Fruit fly (Drosophila melanogaster): ENCODE measurements around the gene CG12746.
A peak's percentile ranks its signal among the peaks of the same experiment; 100 is the strongest.

The CG12746 gene

DNA sequence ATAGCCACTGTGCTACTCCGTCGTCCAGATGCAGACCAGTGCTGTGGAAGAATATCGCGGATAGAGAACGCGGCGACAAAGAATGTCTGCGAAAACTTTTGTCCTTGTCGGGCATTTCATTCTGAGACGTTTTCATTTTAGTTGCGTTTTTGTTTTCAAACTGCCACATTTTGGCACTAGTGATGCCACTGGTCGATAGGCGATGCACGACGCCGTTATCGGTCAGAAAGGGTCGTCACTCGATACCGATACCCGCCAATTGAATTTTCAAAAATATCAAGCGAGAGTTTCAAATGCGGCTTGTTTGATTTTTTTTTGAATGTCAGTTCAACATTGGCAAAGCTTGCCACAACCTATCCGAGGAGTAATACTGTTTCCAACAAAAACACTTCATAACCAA lies 14.2 kb upstream of the CG12746 start (continued):
- no peak for TF ChIP-seq CG2120 (GFP tag; optimal IDR thresholded peaks at IDR 0.05)
- no peak for TF ChIP-seq CG2129 (GFP tag; IDR thresholded peaks at IDR 0.05; ENCODE audit: partially characterized antibody)
- no peak for TF ChIP-seq HmgD (GFP tag; optimal IDR thresholded peaks at IDR 0.05)
- TF ChIP-seq CG9876 (GFP tag; optimal IDR thresholded peaks at IDR 0.05): no peak
- TF ChIP-seq Dll (GFP tag; IDR thresholded peaks at IDR 0.05; ENCODE audit: partially characterized antibody): peak; percentile 72
- TF ChIP-seq CG11456 (GFP tag; IDR thresholded peaks at IDR 0.05): no peak
- TF ChIP-seq z (GFP tag; IDR thresholded peaks at IDR 0.05): no peak
- no peak for TF ChIP-seq Ssrp (tag; optimal IDR thresholded peaks at IDR 0.05)
- TF ChIP-seq Mes4 (GFP tag; optimal IDR thresholded peaks at IDR 0.05): no peak
- TF ChIP-seq PHDP (tag; optimal IDR thresholded peaks at IDR 0.05): no peak
- no peak for TF ChIP-seq Oli (tag; optimal IDR thresholded peaks at IDR 0.05)
- TF ChIP-seq crp (GFP tag; optimal IDR thresholded peaks at IDR 0.05): no peak
- peak; percentile 46; the same call in 1 of the 2 replicates for TF ChIP-seq CG42726 (GFP tag; IDR thresholded peaks at IDR 0.05; ENCODE audit: partially characterized antibody)
- no peak for TF ChIP-seq CG18011 (GFP tag; optimal IDR thresholded peaks at IDR 0.05)
- peak; percentile 81 for TF ChIP-seq Sry-δ (GFP tag; optimal IDR thresholded peaks at IDR 0.05)
- no peak for TF ChIP-seq CG10979 (tag; optimal IDR thresholded peaks at IDR 0.05)
- TF ChIP-seq CG10366 (GFP tag; IDR thresholded peaks at IDR 0.05): no peak
- 0 out of 3 replicates have a peak, but pooled peaks have one; percentile 45 for TF ChIP-seq CG2199 (GFP tag; IDR thresholded peaks at IDR 0.05)
- TF ChIP-seq ara (GFP tag; IDR thresholded peaks at IDR 0.05): no peak
- no peak for TF ChIP-seq CG17385 (GFP tag; optimal IDR thresholded peaks at IDR 0.05)
- TF ChIP-seq Nf-YA (GFP tag; IDR thresholded peaks at IDR 0.05): no peak
- no peak for TF ChIP-seq CG5245 (GFP tag; optimal IDR thresholded peaks at IDR 0.05)
- TF ChIP-seq Xrp1 (GFP tag; IDR thresholded peaks at IDR 0.05): no peak
- no peak for TF ChIP-seq vfl (GFP tag; optimal IDR thresholded peaks at IDR 0.05)
- no peak for TF ChIP-seq pan (optimal IDR thresholded peaks at IDR 0.05)
- TF ChIP-seq pan (GFP tag; optimal IDR thresholded peaks at IDR 0.05 in 1 of 2, IDR thresholded peaks at IDR 0.05 in 1 of 2): no peak
- TF ChIP-seq tna (GFP tag; IDR thresholded peaks at IDR 0.05; ENCODE audit: partially characterized antibody): peak; percentile 63
- TF ChIP-seq CG9817 (tag; optimal IDR thresholded peaks at IDR 0.05): no peak
- TF ChIP-seq Eip74EF (GFP tag; optimal IDR thresholded peaks at IDR 0.05): no peak
- TF ChIP-seq ab (GFP tag; optimal IDR thresholded peaks at IDR 0.05): no peak
- TF ChIP-seq h (optimal IDR thresholded peaks at IDR 0.05): no peak
- peak; percentile 78 for TF ChIP-seq CG13287 (GFP tag; IDR thresholded peaks at IDR 0.05; ENCODE audit: partially characterized antibody)
- TF ChIP-seq jigr1 (GFP tag; IDR thresholded peaks at IDR 0.05): no peak
- TF ChIP-seq Max (GFP tag; optimal IDR thresholded peaks at IDR 0.05): no peak
- no peak for TF ChIP-seq Antp (GFP tag; optimal IDR thresholded peaks at IDR 0.05)
- no peak for TF ChIP-seq cwo (GFP tag; optimal IDR thresholded peaks at IDR 0.05)
- no peak for TF ChIP-seq CG8281 (tag; optimal IDR thresholded peaks at IDR 0.05)
- peak; percentile 54; the same call in 1 of the 3 replicates for TF ChIP-seq CG7963 (GFP tag; IDR thresholded peaks at IDR 0.05; ENCODE audit: partially characterized antibody)
- TF ChIP-seq gsb-n (tag; optimal IDR thresholded peaks at IDR 0.05): no peak
- no peak for TF ChIP-seq fd64A (GFP tag; optimal IDR thresholded peaks at IDR 0.05)
- no peak for TF ChIP-seq NFAT (GFP tag; IDR thresholded peaks at IDR 0.05)
- no peak for TF ChIP-seq Ada2b (GFP tag; IDR thresholded peaks at IDR 0.05)
- TF ChIP-seq trh (GFP tag; optimal IDR thresholded peaks at IDR 0.05): no peak
- no peak for TF ChIP-seq CG8359 (GFP tag; optimal IDR thresholded peaks at IDR 0.05; ENCODE audit: borderline replicate concordance)
- no peak for TF ChIP-seq CG10462 (GFP tag; optimal IDR thresholded peaks at IDR 0.05)
- TF ChIP-seq ewg (GFP tag; optimal IDR thresholded peaks at IDR 0.05): no peak
- no peak for TF ChIP-seq CG3065 (GFP tag; optimal IDR thresholded peaks at IDR 0.05)
- TF ChIP-seq CG15073 (GFP tag; optimal IDR thresholded peaks at IDR 0.05): no peak
- TF ChIP-seq CG15601 (tag; optimal IDR thresholded peaks at IDR 0.05): no peak
- peak; percentile 14 for TF ChIP-seq CoRest (tag; optimal IDR thresholded peaks at IDR 0.05)
- no peak for TF ChIP-seq NC2β (GFP tag; optimal IDR thresholded peaks at IDR 0.05)

All from whole organism, embryonic.